Fruit fly (Drosophila melanogaster): ENCODE measurements around the gene CG7484.

- TF ChIP-seq psq (optimal IDR thresholded peaks at IDR 0.05) (no peak), ttk (optimal IDR thresholded peaks at IDR 0.05) (no peak)
Observed at dm6 chr3L:17655837-17656308, 1.5 kb downstream of the CG7484 start.

All from Kc167 (cell line).